Worm (Caenorhabditis elegans) whole organism, L2 larva: ENCODE data around the gene cutl-2.

Experiments
- C34F6.9 ChIP-seq: fragments of 150-350 bp; optimal IDR thresholded peaks from 2 replicates; lab custom pipeline; 2014; ENCODE audit warnings: missing biosample characterization, missing genetic modification characterization
- F13H6.1 ChIP-seq: sonication (generic microtip); optimal IDR thresholded peaks from 2 replicates; lab custom pipeline; 2016; ENCODE audit warnings: missing genetic modification characterization, missing compliant biosample characterization
- R02D3.7 ChIP-seq: fragments of 150-350 bp; optimal IDR thresholded peaks from 2 replicates; lab custom pipeline; 2014; ENCODE audit warnings: missing biosample characterization, missing genetic modification characterization
- Y55F3AM.14 ChIP-seq: fragments of 200-800 bp; sonication (Bioruptor generic); optimal IDR thresholded peaks from 2 replicates; lab custom pipeline; 2018; ENCODE audit warnings: mild to moderate bottlenecking, missing genetic modification characterization, missing compliant biosample characterization
- ZK546.5 ChIP-seq: sonication (generic microtip); optimal IDR thresholded peaks from 2 replicates; lab custom pipeline; 2017; ENCODE audit warnings: missing biosample characterization, missing genetic modification characterization
- alr-1 ChIP-seq: fragments of 150-350 bp; optimal IDR thresholded peaks from 2 replicates; lab custom pipeline; 2014; ENCODE audit warnings: missing biosample characterization, missing genetic modification characterization
- ama-1 ChIP-seq: fragments of 150-350 bp; optimal IDR thresholded peaks from 2 replicates; lab custom pipeline; 2018; ENCODE audit warnings: inconsistent platforms
- blmp-1 ChIP-seq: sonication (generic microtip); optimal IDR thresholded peaks from 2 replicates; lab custom pipeline; 2017; ENCODE audit warnings: missing genetic modification characterization, mild to moderate bottlenecking, missing compliant biosample characterization, antibody characterized with exemption, moderate library complexity; ENCODE audit not compliant: insufficient read depth
- ceh-16 ChIP-seq: fragments of 150-350 bp; optimal IDR thresholded peaks from 2 replicates; lab custom pipeline; 2014; ENCODE audit warnings: missing biosample characterization, missing genetic modification characterization
- crh-2 ChIP-seq: sonication (generic microtip); optimal IDR thresholded peaks from 2 replicates; lab custom pipeline; 2017; ENCODE audit warnings: missing biosample characterization, missing genetic modification characterization
- egl-27 ChIP-seq: sonication (generic microtip); optimal IDR thresholded peaks from 3 replicates; lab custom pipeline; 2017; ENCODE audit warnings: missing biosample characterization, missing genetic modification reagents, missing genetic modification characterization
- elt-1 ChIP-seq: fragments of 150-350 bp; optimal IDR thresholded peaks from 2 replicates; lab custom pipeline; 2014; ENCODE audit warnings: missing biosample characterization, missing genetic modification characterization
- fos-1 ChIP-seq: fragments of 150-350 bp; optimal IDR thresholded peaks from 2 replicates; lab custom pipeline; 2014; ENCODE audit warnings: missing biosample characterization, missing genetic modification characterization
- gmeb-1 ChIP-seq: fragments of 150-350 bp; optimal IDR thresholded peaks from 2 replicates; lab custom pipeline; 2014; ENCODE audit warnings: missing biosample characterization, missing genetic modification characterization
- lin-11 ChIP-seq: fragments of 150-350 bp; sonication (generic microtip); optimal IDR thresholded peaks from 2 replicates; lab custom pipeline; 2014; ENCODE audit warnings: missing biosample characterization, missing genetic modification characterization, inconsistent platforms, mixed read lengths
- lin-13 ChIP-seq: fragments of 150-350 bp; optimal IDR thresholded peaks from 2 replicates; lab custom pipeline; 2014; ENCODE audit warnings: missing biosample characterization, missing genetic modification reagents, missing genetic modification characterization
- lin-39 ChIP-seq: fragments of 150-350 bp; optimal IDR thresholded peaks from 2 replicates; lab custom pipeline; 2014; ENCODE audit warnings: missing biosample characterization, missing genetic modification reagents, missing genetic modification characterization
- lsy-2 ChIP-seq, 2 experiments: fragments of 150-350 bp in 1 of 2; sonication (generic microtip) in 1 of 2; optimal IDR thresholded peaks; 2 replicates each; lab custom pipeline; 2014 to 2017; ENCODE audit warnings: missing biosample characterization in 2 of 2, missing genetic modification characterization in 2 of 2
- mab-5 ChIP-seq: fragments of 150-350 bp; optimal IDR thresholded peaks from 2 replicates; lab custom pipeline; 2014; ENCODE audit warnings: missing biosample characterization, missing genetic modification characterization
- mbf-1 ChIP-seq: sonication (generic microtip); optimal IDR thresholded peaks from 2 replicates; lab custom pipeline; 2017; ENCODE audit warnings: missing biosample characterization, missing genetic modification characterization
- nhr-129 ChIP-seq: fragments of 150-350 bp; optimal IDR thresholded peaks from 2 replicates; lab custom pipeline; 2014; ENCODE audit warnings: missing biosample characterization, missing genetic modification characterization
- nhr-21 ChIP-seq: fragments of 150-350 bp; optimal IDR thresholded peaks from 2 replicates; lab custom pipeline; 2014; ENCODE audit warnings: missing biosample characterization, missing genetic modification characterization
- nhr-23 ChIP-seq: fragments of 150-350 bp; optimal IDR thresholded peaks from 2 replicates; lab custom pipeline; 2014; ENCODE audit warnings: missing biosample characterization, missing genetic modification reagents, missing genetic modification characterization
- nhr-237 ChIP-seq: fragments of 150-350 bp; optimal IDR thresholded peaks from 2 replicates; lab custom pipeline; 2014; ENCODE audit warnings: missing biosample characterization, missing genetic modification characterization
- nhr-25 ChIP-seq: fragments of 150-350 bp; sonication (generic microtip); optimal IDR thresholded peaks from 3 replicates; lab custom pipeline; 2014; ENCODE audit warnings: missing biosample characterization, missing genetic modification characterization
- nhr-6 ChIP-seq: fragments of 150-350 bp; optimal IDR thresholded peaks from 2 replicates; lab custom pipeline; 2014; ENCODE audit warnings: missing biosample characterization, missing genetic modification characterization
- peb-1 ChIP-seq: fragments of 150-350 bp; optimal IDR thresholded peaks from 2 replicates; lab custom pipeline; 2014; ENCODE audit warnings: missing biosample characterization, missing genetic modification characterization
- sem-4 ChIP-seq: fragments of 150-350 bp; optimal IDR thresholded peaks from 2 replicates; lab custom pipeline; 2014; ENCODE audit warnings: missing biosample characterization, missing genetic modification reagents, missing genetic modification characterization
- skn-1 ChIP-seq: sonication (generic microtip); optimal IDR thresholded peaks from 2 replicates; lab custom pipeline; 2017; ENCODE audit warnings: missing biosample characterization, missing genetic modification characterization
- sma-3 ChIP-seq: sonication (generic microtip); optimal IDR thresholded peaks from 2 replicates; lab custom pipeline; 2016; ENCODE audit warnings: missing genetic modification reagents, missing genetic modification characterization, missing compliant biosample characterization
- sma-9 ChIP-seq, 2 experiments: fragments of 150-350 bp in 1 of 2; sonication (generic microtip) in 1 of 2; optimal IDR thresholded peaks; 2 replicates each; lab custom pipeline; 2014 to 2016; ENCODE audit warnings: missing genetic modification characterization in 2 of 2, mild to moderate bottlenecking in 1 of 2, missing biosample characterization in 1 of 2, missing compliant biosample characterization in 1 of 2, missing genetic modification reagents in 1 of 2, moderate library complexity in 1 of 2
- snpc-4 ChIP-seq: fragments of 150-350 bp; optimal IDR thresholded peaks from 2 replicates; lab custom pipeline; 2014; ENCODE audit warnings: missing biosample characterization, missing genetic modification characterization
- unc-39 ChIP-seq: fragments of 150-350 bp; optimal IDR thresholded peaks from 2 replicates; lab custom pipeline; 2014; ENCODE audit warnings: missing biosample characterization, missing genetic modification characterization
- unc-55 ChIP-seq: fragments of 150-350 bp; sonication (generic microtip); optimal IDR thresholded peaks from 3 replicates; lab custom pipeline; 2014; ENCODE audit warnings: missing biosample characterization, missing genetic modification reagents, missing genetic modification characterization
- unc-62 ChIP-seq: fragments of 150-350 bp; optimal IDR thresholded peaks from 2 replicates; lab custom pipeline; 2014; ENCODE audit warnings: missing biosample characterization, missing genetic modification reagents, missing genetic modification characterization
- ztf-1 ChIP-seq: fragments of 200-800 bp; sonication (Bioruptor generic); conservative IDR thresholded peaks from 2 replicates; pipeline ENCODE4 v1.3.6; 2022; ENCODE audit warnings: missing genetic modification characterization, missing compliant biosample characterization
- ztf-11 ChIP-seq: sonication (generic microtip); optimal IDR thresholded peaks from 2 replicates; lab custom pipeline; 2017; ENCODE audit warnings: missing biosample characterization, missing genetic modification characterization
- ztf-4 ChIP-seq: fragments of 150-350 bp; optimal IDR thresholded peaks from 2 replicates; lab custom pipeline; 2014; ENCODE audit warnings: missing biosample characterization, missing genetic modification characterization

Gene cutl-2

DNA sequence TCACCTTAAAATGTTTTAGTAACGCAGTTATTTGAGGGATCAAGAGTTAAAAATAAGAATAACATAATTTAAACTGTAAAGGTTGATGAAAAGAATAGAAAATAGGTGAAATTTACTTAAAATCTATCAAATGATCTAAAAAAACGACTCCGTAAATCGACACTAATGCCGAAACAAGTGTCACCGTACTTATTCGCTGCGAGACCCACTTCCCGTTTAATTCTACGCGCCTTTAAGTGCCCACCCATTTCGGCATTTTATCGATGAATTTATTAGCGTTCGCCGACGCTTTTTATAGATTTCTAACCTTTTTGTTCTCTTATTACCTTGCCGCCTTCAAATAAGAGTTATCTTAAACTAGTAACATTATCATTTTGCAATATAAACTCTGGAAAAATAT, 21.6 kb upstream of the cutl-2 start, which contains the start of the genes Y53C12B.1 and nos-3:
Y53C12B.1 (minus strand) TSS at position 10 of the 400 bp plus-strand sequence.
nos-3 (plus strand) TSS at position 248 of the 400 bp plus-strand sequence.
- TF ChIP-seq elt-1 (no peak), ztf-11 (tag; lab: Kevin White, UChicago) (no peak), R02D3.7 (tag; lab: Kevin White, UChicago) (peak; percentile 83), unc-55 (peak; percentile 98), skn-1 (tag; lab: Kevin White, UChicago) (no peak), Y55F3AM.14 (GFP tag; lab: Kevin White, UChicago) (no peak), mab-5 (tag; lab: Kevin White, UChicago) (peak; percentile 62), crh-2 (tag; lab: Kevin White, UChicago) (peak; percentile 92), nhr-6 (tag; lab: Kevin White, UChicago) (no peak), peb-1 (no peak), F13H6.1 (tag; lab: Kevin White, UChicago) (peak; percentile 71), unc-62 (no peak), nhr-23 (no peak), alr-1 (no peak), gmeb-1 (tag; lab: Kevin White, UChicago) (peak; percentile 84), sma-3 (GFP tag; lab: Kevin White, UChicago) (peak; percentile 77), fos-1 (peak; percentile 54), lin-39 (tag; lab: Kevin White, UChicago) (no peak), ceh-16 (tag; lab: Kevin White, UChicago) (peak; percentile 17), C34F6.9 (tag; lab: Kevin White, UChicago) (peak; percentile 85), lsy-2 (tag; optimal IDR thresholded peaks at IDR 0.05; lab: Kevin White, UChicago) (peak; percentile 97 to 99), unc-39 (tag; lab: Kevin White, UChicago) (no peak), sem-4 (tag; lab: Kevin White, UChicago) (peak; percentile 50), ZK546.5 (tag; lab: Kevin White, UChicago) (no peak), nhr-25 (peak; percentile 75), lin-11 (tag; lab: Kevin White, UChicago) (peak; percentile 66), egl-27 (tag; lab: Kevin White, UChicago) (peak; percentile 12), ama-1 (no peak), snpc-4 (peak; percentile 57), nhr-21 (tag; lab: Kevin White, UChicago) (peak; percentile 83), nhr-129 (tag; lab: Kevin White, UChicago) (peak; percentile 88), sma-9 (GFP tag; optimal IDR thresholded peaks at IDR 0.05; lab: Kevin White, UChicago) (peak; percentile 82), sma-9 (tag; optimal IDR thresholded peaks at IDR 0.05; lab: Kevin White, UChicago) (no peak), lin-13 (GFP tag; lab: Kevin White, UChicago) (peak; percentile 80), ztf-1 (GFP tag; lab: Robert Waterston, UW) (no peak), blmp-1 (tag; lab: Kevin White, UChicago) (peak; percentile 24)
- TF ChIP-seq, all 48 proteins: peak for 21

DNA sequence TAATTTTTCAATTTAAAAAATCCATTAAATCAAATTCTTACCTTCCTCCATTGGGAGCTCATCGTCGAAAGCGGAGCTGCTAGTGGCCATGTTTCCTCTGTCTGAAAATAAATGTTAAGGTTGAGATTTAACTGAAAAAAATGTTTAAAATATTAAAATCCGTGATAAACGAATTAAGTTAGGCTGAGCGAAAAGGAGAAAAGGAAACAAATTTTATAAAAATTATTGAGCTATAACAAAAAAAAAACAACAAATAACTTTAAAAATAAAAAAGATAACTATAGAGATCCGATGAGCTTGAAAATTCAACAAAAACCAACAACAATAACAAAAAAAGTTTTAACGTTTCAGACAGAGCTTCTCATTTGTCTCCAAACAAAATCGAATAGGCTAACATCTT, 18.3 kb upstream of the cutl-2 start, which contains the start of gene pno-1:
pno-1 (minus strand) TSS at position 101 of the 400 bp plus-strand sequence.
- TF ChIP-seq lin-13 (GFP tag; lab: Kevin White, UChicago) (no peak), blmp-1 (tag; lab: Kevin White, UChicago) (no peak), ztf-1 (GFP tag; lab: Robert Waterston, UW) (no peak), crh-2 (tag; lab: Kevin White, UChicago) (no peak), snpc-4 (no peak), nhr-21 (tag; lab: Kevin White, UChicago) (no peak), sma-3 (GFP tag; lab: Kevin White, UChicago) (no peak), C34F6.9 (tag; lab: Kevin White, UChicago) (no peak), mab-5 (tag; lab: Kevin White, UChicago) (no peak)

DNA sequence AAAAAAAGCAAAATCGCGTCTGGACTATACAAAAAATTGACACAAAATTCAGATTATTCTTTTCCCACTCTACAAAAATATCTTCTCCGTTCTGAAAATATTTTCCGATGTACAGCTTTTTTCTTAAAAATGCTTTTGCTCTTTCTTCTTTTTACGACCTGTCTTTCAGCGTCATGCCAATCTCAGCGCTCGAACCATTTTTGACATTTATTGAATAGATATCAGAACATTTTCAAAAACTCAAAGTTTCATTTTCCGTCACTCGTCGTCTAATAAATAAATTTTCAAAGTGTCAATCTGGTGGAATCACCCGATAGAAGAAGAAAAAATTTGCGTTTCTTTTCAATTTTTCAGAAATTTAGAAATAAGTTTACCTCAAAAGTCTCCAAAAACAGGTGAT, 16.9 kb upstream of the cutl-2 start:
- TF ChIP-seq Y55F3AM.14 (GFP tag; lab: Kevin White, UChicago), result no peak
- no peak for TF ChIP-seq skn-1 (tag; lab: Kevin White, UChicago)
- no peak for TF ChIP-seq ama-1
- TF ChIP-seq elt-1, result no peak
- TF ChIP-seq lin-13 (GFP tag; lab: Kevin White, UChicago), result no peak
- TF ChIP-seq mbf-1 (tag; lab: Kevin White, UChicago), result no peak
- TF ChIP-seq nhr-23, result no peak
- no peak for TF ChIP-seq sma-3 (GFP tag; lab: Kevin White, UChicago)
- no peak for TF ChIP-seq unc-55
- TF ChIP-seq peb-1, result no peak
- TF ChIP-seq egl-27 (tag; lab: Kevin White, UChicago), result no peak
- TF ChIP-seq mab-5 (tag; lab: Kevin White, UChicago), result no peak
- no peak for TF ChIP-seq ztf-4 (tag; lab: Kevin White, UChicago)
- TF ChIP-seq nhr-237 (tag; lab: Kevin White, UChicago), result no peak
